Fruit fly (Drosophila melanogaster) whole organism, embryonic: ENCODE measurements around the gene aph-1.

ENCODE experiments used
- Aef1 ChIP-seq: fragments of 200-800 bp; sonication (Bioruptor generic); IDR thresholded peaks from 3 replicates; pipeline ENCODE4 v1.3.6; 2022; ENCODE audit warnings: missing biosample characterization, missing genetic modification characterization
- CG1024 ChIP-seq: fragments of 200-800 bp; sonication (Bioruptor generic); IDR thresholded peaks from 2 replicates; pipeline ENCODE4 v1.3.6; 2022; ENCODE audit warnings: missing biosample characterization, missing genetic modification characterization
- CG10431 ChIP-seq: fragments of 200-800 bp; sonication (Bioruptor generic); optimal IDR thresholded peaks from 3 replicates; lab custom pipeline; 2018; ENCODE audit warnings: missing biosample characterization, mild to moderate bottlenecking, missing genetic modification characterization
- CG10565 ChIP-seq: fragments of 200-800 bp; sonication (Bioruptor generic); optimal IDR thresholded peaks from 3 replicates; lab custom pipeline; 2016; ENCODE audit warnings: missing biosample characterization, mild to moderate bottlenecking, missing genetic modification characterization
- CG11247 ChIP-seq: fragments of 200-800 bp; sonication (Bioruptor generic); IDR thresholded peaks from 2 replicates; pipeline ENCODE4 v1.3.6; 2022; ENCODE audit warnings: missing biosample characterization, missing genetic modification characterization
- CG11695 ChIP-seq: fragments of 200-800 bp; sonication (Bioruptor generic); IDR thresholded peaks from 3 replicates; pipeline ENCODE4 v1.3.6; 2022; ENCODE audit warnings: missing biosample characterization, missing genetic modification characterization
- CG13624 ChIP-seq: fragments of 200-800 bp; sonication (Bioruptor generic); optimal IDR thresholded peaks from 2 replicates; lab custom pipeline; 2016; ENCODE audit warnings: missing biosample characterization, missing genetic modification characterization
- CG14441 ChIP-seq: fragments of 200-800 bp; sonication (Bioruptor generic); IDR thresholded peaks from 2 replicates; pipeline ENCODE4 v1.3.6; 2022; ENCODE audit warnings: missing biosample characterization, missing genetic modification characterization
- CG15696 ChIP-seq: fragments of 200-800 bp; sonication (Bioruptor generic); optimal IDR thresholded peaks from 2 replicates; lab custom pipeline; 2019; ENCODE audit warnings: missing biosample characterization, mild to moderate bottlenecking, missing genetic modification characterization, moderate library complexity
- CG1647 ChIP-seq: fragments of 200-800 bp; sonication (Bioruptor generic); optimal IDR thresholded peaks from 3 replicates; lab custom pipeline; 2016; ENCODE audit warnings: missing biosample characterization, missing genetic modification characterization
- CG18764 ChIP-seq: fragments of 200-800 bp; sonication (Bioruptor generic); optimal IDR thresholded peaks from 3 replicates; lab custom pipeline; 2016; ENCODE audit warnings: missing biosample characterization, missing genetic modification characterization
- CG31224 ChIP-seq: fragments of 200-800 bp; sonication (Bioruptor generic); IDR thresholded peaks from 2 replicates; pipeline ENCODE4 v1.3.6; 2022; ENCODE audit warnings: missing biosample characterization, missing genetic modification characterization
- CG31365 ChIP-seq: fragments of 200-800 bp; sonication (Bioruptor generic); optimal IDR thresholded peaks from 2 replicates; lab custom pipeline; 2018; ENCODE audit warnings: missing biosample characterization, mild to moderate bottlenecking, missing genetic modification characterization
- CG33557 ChIP-seq: fragments of 200-800 bp; sonication (Bioruptor generic); optimal IDR thresholded peaks from 2 replicates; lab custom pipeline; 2019; ENCODE audit warnings: missing biosample characterization, mild to moderate bottlenecking, missing genetic modification characterization, moderate library complexity
- CG34376 ChIP-seq: fragments of 200-800 bp; sonication (Bioruptor generic); optimal IDR thresholded peaks from 2 replicates; lab custom pipeline; 2018; ENCODE audit warnings: missing biosample characterization, mild to moderate bottlenecking, missing genetic modification characterization
- CG6175 ChIP-seq: fragments of 200-800 bp; sonication (Bioruptor generic); IDR thresholded peaks from 3 replicates; pipeline ENCODE4 v1.3.6; 2022; ENCODE audit warnings: missing biosample characterization, missing genetic modification characterization
- CG6272 ChIP-seq: fragments of 200-800 bp; sonication (Bioruptor generic); IDR thresholded peaks from 2 replicates; pipeline ENCODE4 v1.3.6; 2022; ENCODE audit warnings: missing biosample characterization, missing genetic modification characterization
- CG6813 ChIP-seq: fragments of 200-800 bp; sonication (Bioruptor generic); optimal IDR thresholded peaks from 2 replicates; lab custom pipeline; 2017; ENCODE audit warnings: missing biosample characterization, missing genetic modification characterization, mild to moderate bottlenecking, moderate library complexity, missing genetic modification reagents
- CG8924 ChIP-seq: fragments of 200-800 bp; optimal IDR thresholded peaks from 3 replicates; lab custom pipeline; 2019; ENCODE audit warnings: missing biosample characterization, mild to moderate bottlenecking, missing genetic modification characterization, moderate library complexity
- CrebB ChIP-seq: fragments of 200-800 bp; sonication (Bioruptor generic); optimal IDR thresholded peaks from 3 replicates; lab custom pipeline; 2018; ENCODE audit warnings: missing biosample characterization, mild to moderate bottlenecking, missing genetic modification characterization
- D19A ChIP-seq: fragments of 200-800 bp; optimal IDR thresholded peaks from 3 replicates; lab custom pipeline; 2019; ENCODE audit warnings: missing biosample characterization, mild to moderate bottlenecking, missing genetic modification characterization, moderate library complexity
- Dad ChIP-seq: fragments of 200-800 bp; sonication (Bioruptor generic); optimal IDR thresholded peaks from 3 replicates; lab custom pipeline; 2016; ENCODE audit warnings: missing biosample characterization, missing genetic modification characterization
- Dek ChIP-seq: fragments of 200-800 bp; sonication (Bioruptor generic); optimal IDR thresholded peaks from 3 replicates; lab custom pipeline; 2019; ENCODE audit warnings: missing biosample characterization, mild to moderate bottlenecking, missing genetic modification characterization, moderate library complexity
- Fer2 ChIP-seq: fragments of 200-800 bp; sonication (Bioruptor generic); optimal IDR thresholded peaks from 2 replicates; lab custom pipeline; 2018; ENCODE audit warnings: missing biosample characterization, mild to moderate bottlenecking, missing genetic modification characterization, moderate library complexity
- HLH54F ChIP-seq: fragments of 200-800 bp; sonication (Bioruptor generic); optimal IDR thresholded peaks from 3 replicates; lab custom pipeline; 2016; ENCODE audit warnings: missing biosample characterization, missing genetic modification characterization
- MBD-R2 ChIP-seq: fragments of 200-800 bp; sonication (Bioruptor generic); IDR thresholded peaks from 2 replicates; pipeline ENCODE4 v1.3.6; 2022; ENCODE audit warnings: missing biosample characterization, missing genetic modification characterization
- Mrtf ChIP-seq: fragments of 200-800 bp; sonication (Bioruptor generic); IDR thresholded peaks from 3 replicates; pipeline ENCODE4 v1.3.6; 2022; ENCODE audit warnings: missing biosample characterization, missing genetic modification characterization
- Nf-YA ChIP-seq: fragments of 200-800 bp; sonication (Bioruptor generic); IDR thresholded peaks from 2 replicates; pipeline ENCODE4 v1.3.6; 2022; ENCODE audit warnings: missing biosample characterization, missing genetic modification characterization
- Pdp1 ChIP-seq, 2 experiments: fragments of 200-800 bp; sonication (Bioruptor generic); optimal IDR thresholded peaks; 3 replicates each; lab custom pipeline; 2016; ENCODE audit warnings: missing biosample characterization in 2 of 2, missing genetic modification characterization in 2 of 2, mild to moderate bottlenecking in 1 of 2, moderate library complexity in 1 of 2
- Poxn ChIP-seq: fragments of 200-800 bp; sonication (Bioruptor generic); IDR thresholded peaks from 2 replicates; pipeline ENCODE4 v1.3.6; 2022; ENCODE audit warnings: missing biosample characterization, missing genetic modification characterization
- Sox102F ChIP-seq: fragments of 200-800 bp; sonication (Bioruptor generic); optimal IDR thresholded peaks from 2 replicates; lab custom pipeline; 2018; ENCODE audit warnings: missing biosample characterization, mild to moderate bottlenecking, missing genetic modification characterization, moderate library complexity
- Trl ChIP-seq, 3 experiments: fragments of >200 bp in 2 of 3; fragments of 200-800 bp in 1 of 3; sonication (Bioruptor generic) in 1 of 3; optimal IDR thresholded peaks; 2 replicates in 1 of 3; 3 replicates in 2 of 3; lab custom pipeline; 2016 to 2017; ENCODE audit warnings: missing biosample characterization in 1 of 3, missing genetic modification characterization in 1 of 3
- Vsx1 ChIP-seq: fragments of 200-800 bp; sonication (Bioruptor generic); optimal IDR thresholded peaks from 2 replicates; lab custom pipeline; 2017; ENCODE audit warnings: missing biosample characterization, mild to moderate bottlenecking, missing genetic modification characterization, missing genetic modification reagents
- Xbp1 ChIP-seq: fragments of 200-800 bp; sonication (Bioruptor generic); optimal IDR thresholded peaks from 3 replicates; lab custom pipeline; 2016; ENCODE audit warnings: missing biosample characterization, mild to moderate bottlenecking, missing genetic modification characterization
- al ChIP-seq: fragments of 200-800 bp; sonication (Bioruptor generic); IDR thresholded peaks from 2 replicates; pipeline ENCODE4 v1.3.6; 2022; ENCODE audit warnings: missing biosample characterization, missing genetic modification characterization
- amos ChIP-seq: fragments of 200-800 bp; sonication (Bioruptor generic); IDR thresholded peaks from 2 replicates; pipeline ENCODE4 v1.3.6; 2022; ENCODE audit warnings: missing biosample characterization, missing genetic modification characterization; ENCODE audit not compliant: partially characterized antibody
- ash1 ChIP-seq: fragments of 200-800 bp; sonication (Bioruptor generic); optimal IDR thresholded peaks from 2 replicates; lab custom pipeline; 2018; ENCODE audit warnings: missing biosample characterization, mild to moderate bottlenecking, missing genetic modification characterization
- crc ChIP-seq: fragments of 200-800 bp; sonication (Bioruptor generic); optimal IDR thresholded peaks from 2 replicates; lab custom pipeline; 2016; ENCODE audit warnings: missing biosample characterization, missing genetic modification characterization
- crol ChIP-seq: fragments of 200-800 bp; sonication (Bioruptor generic); IDR thresholded peaks from 2 replicates; pipeline ENCODE4 v1.3.6; 2022; ENCODE audit warnings: missing biosample characterization, missing genetic modification characterization
- cwo ChIP-seq: fragments of 200-800 bp; sonication (Bioruptor generic); optimal IDR thresholded peaks from 3 replicates; lab custom pipeline; 2017; ENCODE audit warnings: missing biosample characterization, missing genetic modification characterization, mild to moderate bottlenecking, moderate library complexity, missing genetic modification reagents
- dm ChIP-seq: fragments of 200-800 bp; sonication (Bioruptor generic); optimal IDR thresholded peaks from 3 replicates; lab custom pipeline; 2016; ENCODE audit warnings: missing biosample characterization, missing genetic modification characterization
- lbe ChIP-seq: fragments of 200-800 bp; sonication (Bioruptor generic); optimal IDR thresholded peaks from 2 replicates; lab custom pipeline; 2016; ENCODE audit warnings: missing biosample characterization, mild to moderate bottlenecking, missing genetic modification characterization
- luna ChIP-seq: fragments of 200-800 bp; sonication (Bioruptor generic); optimal IDR thresholded peaks from 2 replicates; lab custom pipeline; 2016; ENCODE audit warnings: missing biosample characterization, missing genetic modification characterization
- oc ChIP-seq: fragments of 200-800 bp; sonication (Bioruptor generic); optimal IDR thresholded peaks from 2 replicates; lab custom pipeline; 2018; ENCODE audit warnings: missing biosample characterization, mild to moderate bottlenecking, missing genetic modification characterization, moderate library complexity
- peb ChIP-seq: fragments of 200-800 bp; sonication (Bioruptor generic); IDR thresholded peaks from 2 replicates; pipeline ENCODE4 v1.3.6; 2022; ENCODE audit warnings: missing biosample characterization, missing genetic modification characterization
- rib ChIP-seq: fragments of 200-800 bp; sonication (Bioruptor generic); IDR thresholded peaks from 2 replicates; pipeline ENCODE4 v1.3.6; 2022; ENCODE audit warnings: missing biosample characterization, missing genetic modification characterization
- run ChIP-seq: fragments of 200-800 bp; sonication (Bioruptor generic); optimal IDR thresholded peaks from 3 replicates; lab custom pipeline; 2018; ENCODE audit warnings: missing biosample characterization, mild to moderate bottlenecking, missing genetic modification characterization
- ssp ChIP-seq: fragments of 200-800 bp; sonication (Bioruptor generic); IDR thresholded peaks from 2 replicates; pipeline ENCODE4 v1.3.6; 2022; ENCODE audit warnings: missing biosample characterization, missing genetic modification characterization
- trem ChIP-seq: fragments of 200-800 bp; optimal IDR thresholded peaks from 3 replicates; lab custom pipeline; 2019; ENCODE audit warnings: missing biosample characterization, mild to moderate bottlenecking, missing genetic modification characterization, moderate library complexity
- unc-4 ChIP-seq: fragments of 200-800 bp; sonication (Bioruptor generic); IDR thresholded peaks from 2 replicates; pipeline ENCODE4 v1.3.6; 2022; ENCODE audit warnings: missing biosample characterization, missing genetic modification characterization; ENCODE audit not compliant: partially characterized antibody
- wdn ChIP-seq: fragments of 200-800 bp; sonication (Bioruptor generic); IDR thresholded peaks from 2 replicates; pipeline ENCODE4 v1.3.6; 2022; ENCODE audit warnings: missing biosample characterization, missing genetic modification characterization

aph-1 gene

DNA sequence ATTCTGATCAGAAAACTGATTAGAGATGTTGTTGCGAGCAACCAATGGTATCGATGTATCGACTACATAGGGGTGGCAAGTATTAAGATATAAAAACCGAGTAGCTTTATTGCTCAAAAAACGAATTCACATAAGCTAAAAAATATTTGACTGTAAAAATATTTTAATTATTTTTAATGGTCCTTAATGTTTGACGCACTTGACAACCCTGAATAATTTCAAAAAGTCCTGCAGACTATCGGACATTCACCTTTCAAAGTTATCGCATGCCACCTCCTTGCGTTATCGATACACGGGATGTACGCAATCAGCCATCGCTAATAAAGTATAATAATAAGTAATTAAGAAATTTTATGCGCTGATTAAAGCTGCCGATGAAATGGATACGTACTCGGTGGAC lies 6.4 kb upstream of the aph-1 start, which contains the start of the genes HemK2, Snapin and Tnpo-SR (continued):
- peak; percentile 72 for TF ChIP-seq dm (GFP tag; lab: Kevin White, UChicago)
- peak; percentile 91 for TF ChIP-seq Mrtf
- peak; percentile 83 for TF ChIP-seq Nf-YA (GFP tag; lab: Robert Waterston, UW)
- peak; percentile 92 for TF ChIP-seq Sox102F
- TF ChIP-seq Dek (tag; lab: Kevin White, UChicago): peak; percentile 91
- TF ChIP-seq Fer2: peak; percentile 91
- TF ChIP-seq crc: peak; percentile 63
- TF ChIP-seq CrebB: peak; percentile 88
- peak; percentile 87 for TF ChIP-seq CG13624 (GFP tag; lab: Kevin White, UChicago)
- peak; percentile 84 for TF ChIP-seq CG33557 (GFP tag; lab: Kevin White, UChicago)
- TF ChIP-seq CG34376 (GFP tag; lab: Kevin White, UChicago): peak; percentile 92
- peak; percentile 97 for TF ChIP-seq CG15696 (tag; lab: Kevin White, UChicago)
- peak; percentile 62 for TF ChIP-seq run (tag; lab: Kevin White, UChicago)
- peak; percentile 54 for TF ChIP-seq luna (GFP tag; lab: Kevin White, UChicago)
- TF ChIP-seq Aef1 (GFP tag; lab: Robert Waterston, UW): peak; percentile 95
- TF ChIP-seq Vsx1 (GFP tag; lab: Kevin White, UChicago): peak; percentile 84
- TF ChIP-seq CG8924 (tag; lab: Kevin White, UChicago): peak; percentile 92
- TF ChIP-seq CG11247 (GFP tag; lab: Robert Waterston, UW): peak; percentile 94
- TF ChIP-seq peb (GFP tag; lab: Robert Waterston, UW): peak; percentile 91
- peak; percentile 78 for TF ChIP-seq oc
- TF ChIP-seq crol (GFP tag; lab: Robert Waterston, UW): peak; percentile 36; the same call in 1 of the 2 replicates
- peak; percentile 26 for TF ChIP-seq ash1 (GFP tag; lab: Kevin White, UChicago)
- TF ChIP-seq Pdp1 (GFP tag; optimal IDR thresholded peaks at IDR 0.05; lab: Kevin White, UChicago): peak; percentile 86 to 88
- TF ChIP-seq cwo: peak; percentile 84
- peak; percentile 93 for TF ChIP-seq lbe
- TF ChIP-seq rib (GFP tag; lab: Robert Waterston, UW): peak; percentile 88
- peak; percentile 83 for TF ChIP-seq CG18764 (GFP tag; lab: Kevin White, UChicago)
- peak; percentile 90 for TF ChIP-seq CG1647 (GFP tag; lab: Kevin White, UChicago)
- TF ChIP-seq CG31224 (GFP tag; lab: Robert Waterston, UW): peak; percentile 84
- TF ChIP-seq CG6175: peak; percentile 80
- peak; percentile 82 for TF ChIP-seq Dad (GFP tag; lab: Kevin White, UChicago)
- TF ChIP-seq Poxn (GFP tag; lab: Robert Waterston, UW): peak; percentile 70; the same call in 1 of the 2 replicates
- TF ChIP-seq CG31365: peak; percentile 22
- peak; percentile 95 for TF ChIP-seq MBD-R2 (GFP tag; lab: Robert Waterston, UW)
- peak; percentile 93 for TF ChIP-seq CG14441
- peak; percentile 67 for TF ChIP-seq CG10431
- TF ChIP-seq trem (tag; lab: Kevin White, UChicago): peak; percentile 95
- peak; percentile 86 for TF ChIP-seq ssp (GFP tag; lab: Robert Waterston, UW)
- peak; percentile 86 for TF ChIP-seq HLH54F (GFP tag; lab: Kevin White, UChicago)
- no peak for TF ChIP-seq Trl (optimal IDR thresholded peaks at IDR 0.05; lab: Kevin White, UChicago)
- TF ChIP-seq Trl (GFP tag; optimal IDR thresholded peaks at IDR 0.05; lab: Kevin White, UChicago): peak; percentile 81
- TF ChIP-seq CG11695 (GFP tag; lab: Robert Waterston, UW): peak; percentile 91
- peak; percentile 73 for TF ChIP-seq CG6813 (GFP tag; lab: Kevin White, UChicago)
- peak; percentile 93 for TF ChIP-seq amos (GFP tag; lab: Robert Waterston, UW)
- peak; percentile 94 for TF ChIP-seq Xbp1 (GFP tag; lab: Kevin White, UChicago)
- TF ChIP-seq CG10565: peak; percentile 65
- peak; percentile 94 for TF ChIP-seq CG6272 (GFP tag; lab: Robert Waterston, UW)
- peak; percentile 81 for TF ChIP-seq CG1024
- peak; percentile 99 for TF ChIP-seq unc-4 (GFP tag; lab: Robert Waterston, UW)
- peak; percentile 92 for TF ChIP-seq al
- peak; percentile 91 for TF ChIP-seq wdn (GFP tag; lab: Robert Waterston, UW)
- peak; percentile 80 for TF ChIP-seq D19A
